Fruit fly (Drosophila melanogaster) whole organism, pupa: ENCODE results near the gene CG7332.

Experiments
- CG10348 ChIP-seq: fragments of 200-800 bp; sonication (Bioruptor generic); IDR thresholded peaks from 2 replicates; pipeline ENCODE4 v1.3.6; 2022; ENCODE audit warnings: missing biosample characterization, missing genetic modification characterization
- CG12605 ChIP-seq: fragments of 200-800 bp; sonication (Bioruptor generic); IDR thresholded peaks from 2 replicates; pipeline ENCODE4 v1.3.6; 2022; ENCODE audit warnings: missing biosample characterization, missing genetic modification characterization
- CG13204 ChIP-seq: fragments of 200-800 bp; sonication (Bioruptor generic); optimal IDR thresholded peaks from 2 replicates; lab custom pipeline; 2018; ENCODE audit warnings: missing biosample characterization, mild to moderate bottlenecking, missing genetic modification characterization, moderate library complexity
- CG14655 ChIP-seq: fragments of 200-800 bp; sonication (Bioruptor generic); optimal IDR thresholded peaks from 3 replicates; lab custom pipeline; 2017; ENCODE audit warnings: mild to moderate bottlenecking, missing biosample characterization, missing genetic modification reagents, missing genetic modification characterization
- CG15710 ChIP-seq: fragments of 200-800 bp; sonication (Bioruptor generic); optimal IDR thresholded peaks from 2 replicates; lab custom pipeline; 2018; ENCODE audit warnings: missing biosample characterization, mild to moderate bottlenecking, missing genetic modification characterization, moderate library complexity
- CG17806 ChIP-seq: fragments of 200-800 bp; sonication (Bioruptor generic); optimal IDR thresholded peaks from 2 replicates; lab custom pipeline; 2018; ENCODE audit warnings: missing biosample characterization, mild to moderate bottlenecking, missing genetic modification characterization, moderate library complexity
- CG32121 ChIP-seq: fragments of 200-800 bp; sonication (Bioruptor generic); IDR thresholded peaks from 2 replicates; pipeline ENCODE4 v1.3.6; 2022; ENCODE audit warnings: missing biosample characterization, missing genetic modification characterization
- CG34367 ChIP-seq: fragments of 200-800 bp; sonication (Bioruptor generic); optimal IDR thresholded peaks from 2 replicates; lab custom pipeline; 2018; ENCODE audit warnings: missing biosample characterization, mild to moderate bottlenecking, missing genetic modification characterization
- CG4496 ChIP-seq: fragments of 200-800 bp; sonication (Bioruptor generic); IDR thresholded peaks from 3 replicates; pipeline ENCODE4 v1.3.6; 2022; ENCODE audit warnings: missing biosample characterization, missing genetic modification characterization
- CG8159 ChIP-seq: fragments of 200-800 bp; sonication (Bioruptor generic); optimal IDR thresholded peaks from 3 replicates; lab custom pipeline; 2018; ENCODE audit warnings: missing biosample characterization, mild to moderate bottlenecking, missing genetic modification characterization, moderate library complexity
- CG8301 ChIP-seq: fragments of 200-800 bp; sonication (Bioruptor generic); optimal IDR thresholded peaks from 2 replicates; lab custom pipeline; 2018; ENCODE audit warnings: missing biosample characterization, mild to moderate bottlenecking, missing genetic modification characterization
- CG9948 ChIP-seq: fragments of 200-800 bp; sonication (Bioruptor generic); optimal IDR thresholded peaks from 2 replicates; lab custom pipeline; 2018; ENCODE audit warnings: missing biosample characterization, mild to moderate bottlenecking, missing genetic modification characterization, moderate library complexity
- D1 ChIP-seq: fragments of 200-800 bp; sonication (Bioruptor generic); optimal IDR thresholded peaks from 2 replicates; lab custom pipeline; 2018; ENCODE audit warnings: missing biosample characterization, mild to moderate bottlenecking, missing genetic modification characterization, moderate library complexity
- Ets98B ChIP-seq: fragments of 200-800 bp; sonication (Bioruptor generic); IDR thresholded peaks from 2 replicates; pipeline ENCODE4 v1.3.6; 2022; ENCODE audit warnings: missing biosample characterization, missing genetic modification characterization
- Pif1A ChIP-seq: fragments of 200-800 bp; sonication (Bioruptor generic); optimal IDR thresholded peaks from 3 replicates; lab custom pipeline; 2016; ENCODE audit warnings: missing biosample characterization, missing genetic modification characterization
- Pif1B ChIP-seq: fragments of 200-800 bp; sonication (Bioruptor generic); optimal IDR thresholded peaks from 3 replicates; lab custom pipeline; 2016; ENCODE audit warnings: missing biosample characterization, missing genetic modification characterization
- Snoo ChIP-seq: fragments of 200-800 bp; sonication (Bioruptor generic); optimal IDR thresholded peaks from 3 replicates; lab custom pipeline; 2017; ENCODE audit warnings: missing biosample characterization, mild to moderate bottlenecking, missing genetic modification characterization, inconsistent platforms
- fd96Ca ChIP-seq: fragments of 200-800 bp; sonication (Bioruptor generic); IDR thresholded peaks from 3 replicates; pipeline ENCODE4 v1.3.6; 2022; ENCODE audit warnings: missing biosample characterization, missing genetic modification characterization
- gl ChIP-seq: fragments of 200-800 bp; sonication (Bioruptor generic); optimal IDR thresholded peaks from 2 replicates; lab custom pipeline; 2018; ENCODE audit warnings: missing biosample characterization, mild to moderate bottlenecking, missing genetic modification characterization
- rn ChIP-seq: fragments of 200-800 bp; sonication (Bioruptor generic); IDR thresholded peaks from 2 replicates; pipeline ENCODE4 v1.3.6; 2022; ENCODE audit warnings: missing biosample characterization, missing genetic modification characterization

The CG7332 gene

DNA sequence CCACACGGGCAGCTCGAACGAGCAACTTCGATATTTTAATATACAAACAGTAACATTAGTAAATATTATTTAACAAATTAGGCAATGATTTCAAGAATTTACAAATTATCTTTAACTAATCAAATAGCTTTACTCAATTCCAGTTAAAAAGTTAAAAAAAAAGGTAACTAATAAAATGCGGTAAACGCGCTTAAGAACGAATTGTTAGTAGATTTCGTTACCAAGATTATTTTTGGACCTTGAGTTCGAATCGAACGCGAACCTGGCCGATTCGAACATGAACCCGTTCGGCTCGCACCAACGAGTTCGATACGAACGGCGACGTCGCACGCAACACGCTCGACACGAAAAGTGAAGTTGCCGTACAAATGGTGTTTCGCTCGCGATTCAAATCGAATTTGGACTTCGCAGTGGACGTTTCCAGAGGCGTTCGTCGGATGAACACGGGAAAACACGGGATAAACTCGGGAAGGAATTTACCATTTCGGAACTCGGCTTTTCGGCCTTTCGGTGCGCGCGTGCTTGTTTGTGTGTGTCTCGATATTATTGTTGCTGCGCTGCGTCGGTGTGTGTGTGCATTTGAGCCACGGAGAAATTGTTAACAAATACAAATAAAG lies 45.7 kb downstream of the CG7332 start, which contains the start of gene CG43759:
CG43759 (plus strand) TSS at position 390 of the 617 bp plus-strand sequence.
- TF ChIP-seq CG8159, result no peak
- TF ChIP-seq Pif1B (GFP tag; lab: Kevin White, UChicago), result peak; percentile 9
- TF ChIP-seq CG17806, result no peak
- peak; percentile 6 for TF ChIP-seq Pif1A (GFP tag; lab: Kevin White, UChicago)
- TF ChIP-seq CG12605 (GFP tag; lab: Robert Waterston, UW), result 0 out of 2 replicates have a peak, but pooled peaks have one; percentile 27
- TF ChIP-seq Ets98B (GFP tag; lab: Robert Waterston, UW), result peak; percentile 16; the same call in 1 of the 2 replicates
- peak; percentile 37 for TF ChIP-seq CG13204 (GFP tag; lab: Kevin White, UChicago)
- peak; percentile 49; the same call in 1 of the 3 replicates for TF ChIP-seq CG4496

- TF ChIP-seq CG4496 (no peak), CG8301 (tag; lab: Kevin White, UChicago) (no peak), Snoo (tag; lab: Kevin White, UChicago) (no peak), CG15710 (tag; lab: Kevin White, UChicago) (no peak), CG32121 (GFP tag; lab: Robert Waterston, UW) (no peak), CG14655 (no peak)
- TF ChIP-seq, all 21 proteins: peak for 0
These were observed 46.6 kb downstream of the CG7332 start for dm6 chrX:18930868-18931267.

DNA sequence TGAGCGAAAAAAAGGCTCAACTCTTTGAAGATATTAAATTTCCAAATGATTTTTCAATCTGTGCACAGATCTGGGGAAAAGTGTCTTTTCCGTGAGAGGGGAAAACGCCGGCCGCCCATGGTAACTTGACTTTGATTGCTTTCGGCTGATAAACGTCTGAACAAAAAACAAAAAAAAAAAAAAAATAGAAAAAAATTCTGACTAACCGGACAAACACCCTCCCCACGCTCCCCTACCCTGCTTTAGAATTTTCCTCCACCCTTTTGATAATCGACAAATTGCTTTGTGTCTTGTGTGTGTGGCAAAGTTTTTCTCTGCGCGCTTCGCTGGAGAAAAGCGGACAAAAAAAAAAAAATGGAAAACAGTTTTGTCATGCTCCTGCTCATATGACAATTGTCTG lies 49.1 kb downstream of the CG7332 start:
- TF ChIP-seq CG13204 (GFP tag; lab: Kevin White, UChicago), result no peak
- TF ChIP-seq Snoo (tag; lab: Kevin White, UChicago), result no peak
- no peak for TF ChIP-seq rn (GFP tag; lab: Robert Waterston, UW)
- no peak for TF ChIP-seq Pif1B (GFP tag; lab: Kevin White, UChicago)
- TF ChIP-seq fd96Ca, result no peak
- no peak for TF ChIP-seq CG10348 (GFP tag; lab: Robert Waterston, UW)
- no peak for TF ChIP-seq CG15710 (tag; lab: Kevin White, UChicago)
- TF ChIP-seq CG8159, result no peak
- no peak for TF ChIP-seq gl (tag; lab: Kevin White, UChicago)

dm6 chrX:18934859-18935258 lies 50.5 kb downstream of the CG7332 start:
- TF ChIP-seq CG13204 (GFP tag; lab: Kevin White, UChicago), result no peak
- TF ChIP-seq Ets98B (GFP tag; lab: Robert Waterston, UW), result no peak
- no peak for TF ChIP-seq CG8301 (tag; lab: Kevin White, UChicago)
- TF ChIP-seq Pif1A (GFP tag; lab: Kevin White, UChicago), result no peak
- TF ChIP-seq Snoo (tag; lab: Kevin White, UChicago), result no peak
- no peak for TF ChIP-seq gl (tag; lab: Kevin White, UChicago)
- no peak for TF ChIP-seq rn (GFP tag; lab: Robert Waterston, UW)
- TF ChIP-seq CG9948, result no peak
- TF ChIP-seq fd96Ca, result no peak
- TF ChIP-seq CG4496, result no peak
- no peak for TF ChIP-seq CG32121 (GFP tag; lab: Robert Waterston, UW)
- TF ChIP-seq CG34367, result no peak
- no peak for TF ChIP-seq CG10348 (GFP tag; lab: Robert Waterston, UW)
- no peak for TF ChIP-seq CG8159
- no peak for TF ChIP-seq CG17806
- TF ChIP-seq CG14655, result no peak
- no peak for TF ChIP-seq D1 (tag; lab: Kevin White, UChicago)
- TF ChIP-seq CG15710 (tag; lab: Kevin White, UChicago), result no peak
- no peak for TF ChIP-seq CG12605 (GFP tag; lab: Robert Waterston, UW)
- TF ChIP-seq Pif1B (GFP tag; lab: Kevin White, UChicago), result no peak
- TF ChIP-seq, all 21 proteins: peak for 0

- TF ChIP-seq CG14655, result no peak
- no peak for TF ChIP-seq D1 (tag; lab: Kevin White, UChicago)
- TF ChIP-seq Pif1B (GFP tag; lab: Kevin White, UChicago), result no peak
- no peak for TF ChIP-seq CG34367
- no peak for TF ChIP-seq CG15710 (tag; lab: Kevin White, UChicago)
- no peak for TF ChIP-seq CG8301 (tag; lab: Kevin White, UChicago)
- no peak for TF ChIP-seq CG8159
- TF ChIP-seq Ets98B (GFP tag; lab: Robert Waterston, UW), result no peak
- no peak for TF ChIP-seq gl (tag; lab: Kevin White, UChicago)
- no peak for TF ChIP-seq CG9948
- TF ChIP-seq fd96Ca, result no peak
- TF ChIP-seq CG10348 (GFP tag; lab: Robert Waterston, UW), result no peak
- no peak for TF ChIP-seq Snoo (tag; lab: Kevin White, UChicago)
- no peak for TF ChIP-seq CG12605 (GFP tag; lab: Robert Waterston, UW)
- no peak for TF ChIP-seq CG4496
- TF ChIP-seq rn (GFP tag; lab: Robert Waterston, UW), result no peak
- TF ChIP-seq CG13204 (GFP tag; lab: Kevin White, UChicago), result no peak
These were observed 52.3 kb downstream of the CG7332 start for dm6 chrX:18936606-18937005.
